Worm (Caenorhabditis elegans) whole organism, early embryonic: ENCODE measurements around the gene nape-1.

Experiments
- F13C5.2 ChIP-seq: sonication (generic microtip); optimal IDR thresholded peaks from 2 replicates; lab custom pipeline; 2017; ENCODE audit warnings: mild to moderate bottlenecking, missing genetic modification characterization, inconsistent platforms, missing compliant biosample characterization
- ceh-13 ChIP-seq: fragments of 200-800 bp; sonication (Bioruptor generic); optimal IDR thresholded peaks from 2 replicates; lab custom pipeline; 2018; ENCODE audit warnings: mild to moderate bottlenecking, missing genetic modification characterization, missing compliant biosample characterization
- flt-1 ChIP-seq: fragments of 200-800 bp; sonication (Bioruptor generic); IDR thresholded peaks from 2 replicates; pipeline ENCODE4 v1.3.6; 2022; ENCODE audit warnings: missing genetic modification characterization, missing compliant biosample characterization
- hmbx-1 ChIP-seq: sonication (generic microtip); optimal IDR thresholded peaks from 2 replicates; lab custom pipeline; 2016; ENCODE audit warnings: mild to moderate bottlenecking, missing genetic modification characterization, missing compliant biosample characterization
- hmg-4 ChIP-seq: fragments of 200-800 bp; sonication (Bioruptor generic); optimal IDR thresholded peaks from 2 replicates; lab custom pipeline; 2018; ENCODE audit warnings: mild to moderate bottlenecking, missing genetic modification characterization, missing compliant biosample characterization
- hnd-1 ChIP-seq: sonication (generic microtip); optimal IDR thresholded peaks from 2 replicates; lab custom pipeline; 2016; ENCODE audit warnings: missing genetic modification characterization, missing compliant biosample characterization
- pes-1 ChIP-seq: fragments of 200-800 bp; sonication (Bioruptor generic); IDR thresholded peaks from 2 replicates; pipeline ENCODE4 v1.3.6; 2022; ENCODE audit warnings: missing genetic modification reagents, missing genetic modification characterization, missing compliant biosample characterization
- tra-4 ChIP-seq: sonication (generic microtip); optimal IDR thresholded peaks from 2 replicates; lab custom pipeline; 2017; ENCODE audit warnings: missing genetic modification characterization, missing compliant biosample characterization

ce11 chrIV:3765457-3765856 is 24.8 kb upstream of the nape-1 start:
- TF ChIP-seq hnd-1 (tag; lab: Kevin White, UChicago) (no peak), pes-1 (GFP tag; lab: Robert Waterston, UW) (no peak), ceh-13 (GFP tag; lab: Kevin White, UChicago) (no peak), hmg-4 (GFP tag; lab: Kevin White, UChicago) (peak; percentile 17), F13C5.2 (tag; lab: Kevin White, UChicago) (no peak), hmbx-1 (tag; lab: Kevin White, UChicago) (no peak), flt-1 (no peak), tra-4 (no peak)
